Worm (Caenorhabditis elegans): ENCODE measurements around the gene srt-15.
"Not testable (repeated sequence)": the region's sequence is repeated elsewhere in the genome, so short reads cannot be mapped to it uniquely, and the experiment has no call there.

srt-15 gene

DNA sequence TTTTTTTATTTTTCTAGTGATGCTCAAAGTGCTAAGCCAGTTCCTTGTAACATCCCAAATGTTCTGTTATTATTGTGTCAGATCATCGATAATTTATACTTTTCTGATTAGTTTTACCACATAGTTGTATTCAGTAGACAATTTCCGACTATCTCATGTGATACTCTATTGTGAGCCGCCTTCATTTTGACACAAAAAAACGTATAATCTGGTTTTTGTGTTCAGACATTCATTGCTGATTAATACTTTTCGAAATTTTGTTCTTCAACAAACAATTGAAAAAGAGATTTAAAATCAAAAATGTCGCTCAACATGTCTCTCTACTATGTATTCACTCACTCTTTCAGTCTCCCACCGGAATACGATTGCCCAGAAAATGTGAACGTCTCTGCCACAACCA lies 19.5 kb upstream of the srt-15 start, which contains the start of gene srt-7:
Gene srt-7, plus strand, starts transcription at position 301 of the 400 bp plus-strand sequence.
- TF ChIP-seq cog-1 (tag; optimal IDR thresholded peaks at IDR 0.05) = no peak
- TF ChIP-seq med-1 (GFP tag; optimal IDR thresholded peaks at IDR 0.05; ENCODE audit: insufficient read depth) = no peak
- no peak for TF ChIP-seq ztf-29 (GFP tag; IDR thresholded peaks at IDR 0.05)
- no peak for TF ChIP-seq ref-1 (GFP tag; conservative IDR thresholded peaks at IDR 0.05)
- no peak for TF ChIP-seq ztf-23 (GFP tag; IDR thresholded peaks at IDR 0.05)
- TF ChIP-seq tab-1 (GFP tag; IDR thresholded peaks at IDR 0.05) = no peak
- no peak for TF ChIP-seq flt-1 (GFP tag; IDR thresholded peaks at IDR 0.05)
- no peak for TF ChIP-seq T22C8.4 (GFP tag; IDR thresholded peaks at IDR 0.05)
- no peak for TF ChIP-seq klf-2 (GFP tag; conservative IDR thresholded peaks at IDR 0.05)

DNA sequence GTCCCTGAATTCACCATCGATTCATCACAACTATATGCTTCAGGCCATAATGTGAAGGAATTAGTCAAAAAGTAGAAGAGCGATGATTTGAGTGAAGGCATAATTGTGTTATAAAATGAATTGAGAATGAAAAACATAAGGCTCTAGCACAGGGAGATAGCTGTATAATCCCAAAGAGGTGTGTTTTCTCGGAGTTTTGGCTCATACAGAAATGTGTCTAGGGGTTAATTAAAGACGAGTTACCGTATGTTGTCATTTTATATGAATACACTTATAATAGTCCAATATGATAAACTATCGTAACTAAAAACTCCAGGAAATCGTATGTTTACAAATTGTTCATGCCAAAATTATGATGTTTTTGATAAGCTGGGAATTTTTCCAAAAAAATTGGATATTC lies 18.8 kb upstream of the srt-15 start, which contains the start of gene srt-5:
Gene srt-5, minus strand, starts transcription at position 101 of the 400 bp plus-strand sequence.
- TF ChIP-seq tab-1 (GFP tag; IDR thresholded peaks at IDR 0.05) = no peak
- TF ChIP-seq ref-1 (GFP tag; conservative IDR thresholded peaks at IDR 0.05) = no peak
- no peak for TF ChIP-seq flt-1 (GFP tag; IDR thresholded peaks at IDR 0.05)
- TF ChIP-seq T22C8.4 (GFP tag; IDR thresholded peaks at IDR 0.05) = no peak
- TF ChIP-seq klf-2 (GFP tag; conservative IDR thresholded peaks at IDR 0.05) = no peak
- TF ChIP-seq ztf-23 (GFP tag; IDR thresholded peaks at IDR 0.05) = no peak
- no peak for TF ChIP-seq med-1 (GFP tag; optimal IDR thresholded peaks at IDR 0.05; ENCODE audit: insufficient read depth)
- no peak for TF ChIP-seq ztf-29 (GFP tag; IDR thresholded peaks at IDR 0.05)
- TF ChIP-seq cog-1 (tag; optimal IDR thresholded peaks at IDR 0.05) = no peak

DNA sequence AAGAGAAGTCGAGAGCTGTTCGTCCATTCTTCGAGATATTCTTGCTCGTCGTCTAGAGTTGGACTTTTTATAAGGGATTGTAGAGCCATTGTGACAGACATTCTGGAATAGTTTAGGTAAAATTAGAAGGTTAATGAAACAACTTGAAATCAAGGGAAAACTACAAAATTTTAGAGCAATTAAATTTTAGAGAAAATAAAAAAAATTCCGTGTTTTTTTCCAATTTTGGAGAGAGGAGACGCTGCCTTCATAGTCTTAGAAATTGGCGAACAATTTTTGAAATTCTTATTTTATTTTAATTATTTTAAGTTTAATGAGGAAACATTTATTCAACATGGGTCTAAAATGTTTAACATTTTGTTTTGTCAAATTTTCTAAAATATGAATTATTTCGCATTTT lies 9.6 kb upstream of the srt-15 start, which contains the start of gene C50H11.13:
Gene C50H11.13, minus strand, starts transcription at position 101 of the 400 bp plus-strand sequence.
- no peak for TF ChIP-seq T22C8.4 (GFP tag; IDR thresholded peaks at IDR 0.05)
- TF ChIP-seq ref-1 (GFP tag; conservative IDR thresholded peaks at IDR 0.05) = no peak
- no peak for TF ChIP-seq cog-1 (tag; optimal IDR thresholded peaks at IDR 0.05)
- no peak for TF ChIP-seq ztf-29 (GFP tag; IDR thresholded peaks at IDR 0.05)
- no peak for TF ChIP-seq tab-1 (GFP tag; IDR thresholded peaks at IDR 0.05)
- no peak for TF ChIP-seq ztf-23 (GFP tag; IDR thresholded peaks at IDR 0.05)
- TF ChIP-seq klf-2 (GFP tag; conservative IDR thresholded peaks at IDR 0.05) = no peak
- TF ChIP-seq flt-1 (GFP tag; IDR thresholded peaks at IDR 0.05) = no peak
- TF ChIP-seq med-1 (GFP tag; optimal IDR thresholded peaks at IDR 0.05; ENCODE audit: insufficient read depth) = no peak

DNA sequence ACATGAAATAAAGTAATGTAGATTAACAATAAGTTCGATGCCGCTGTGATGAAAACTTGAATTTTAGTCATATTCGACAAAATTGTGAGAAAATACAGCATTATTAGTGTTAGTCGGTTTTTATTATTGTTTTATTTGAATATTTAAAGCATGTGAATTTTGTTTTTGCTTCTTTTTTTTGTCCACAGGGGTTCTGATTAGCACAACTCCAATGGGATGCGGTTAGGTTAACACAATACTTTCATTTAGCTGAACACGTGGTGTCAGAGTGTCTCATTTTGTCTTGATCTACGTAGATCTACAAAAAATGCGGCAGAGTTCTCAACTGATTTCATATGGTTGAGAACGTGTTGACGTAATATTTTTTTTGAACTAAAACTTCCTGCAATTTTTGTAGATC lies 7.1 kb upstream of the srt-15 start, which contains the start of gene str-40:
Gene str-40, minus strand, starts transcription at position 101 of the 400 bp plus-strand sequence.
- TF ChIP-seq klf-2 (GFP tag; conservative IDR thresholded peaks at IDR 0.05) = no peak
- no peak for TF ChIP-seq cog-1 (tag; optimal IDR thresholded peaks at IDR 0.05)
- no peak for TF ChIP-seq T22C8.4 (GFP tag; IDR thresholded peaks at IDR 0.05)
- no peak for TF ChIP-seq ztf-23 (GFP tag; IDR thresholded peaks at IDR 0.05)
- no peak for TF ChIP-seq flt-1 (GFP tag; IDR thresholded peaks at IDR 0.05)
- TF ChIP-seq med-1 (GFP tag; optimal IDR thresholded peaks at IDR 0.05; ENCODE audit: insufficient read depth) = no peak

DNA sequence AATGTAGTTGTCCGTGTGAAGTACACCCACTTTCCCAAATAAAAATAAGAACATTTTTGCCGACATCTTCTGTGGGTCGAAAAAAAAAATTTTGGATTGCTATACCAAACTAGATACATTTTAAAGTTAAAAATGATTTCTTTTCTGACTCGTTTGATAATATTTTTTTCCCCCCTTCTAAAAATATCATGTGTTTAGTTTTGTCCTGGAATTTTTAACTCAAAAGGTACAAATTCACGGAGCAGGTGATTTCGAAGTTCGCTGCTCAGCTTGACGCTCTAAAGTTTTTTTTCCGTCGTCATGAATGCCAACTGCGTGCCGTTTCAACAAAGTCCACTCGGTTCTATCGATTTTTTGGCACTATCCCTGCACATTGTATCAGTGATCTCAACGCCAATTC lies 4.0 kb upstream of the srt-15 start, which contains the start of gene srh-185:
Gene srh-185, plus strand, starts transcription at position 301 of the 400 bp plus-strand sequence.
- TF ChIP-seq cog-1 (tag; optimal IDR thresholded peaks at IDR 0.05) = no peak
- TF ChIP-seq ztf-29 (GFP tag; IDR thresholded peaks at IDR 0.05) = no peak
- TF ChIP-seq tab-1 (GFP tag; IDR thresholded peaks at IDR 0.05) = no peak
- TF ChIP-seq ztf-23 (GFP tag; IDR thresholded peaks at IDR 0.05) = no peak

DNA sequence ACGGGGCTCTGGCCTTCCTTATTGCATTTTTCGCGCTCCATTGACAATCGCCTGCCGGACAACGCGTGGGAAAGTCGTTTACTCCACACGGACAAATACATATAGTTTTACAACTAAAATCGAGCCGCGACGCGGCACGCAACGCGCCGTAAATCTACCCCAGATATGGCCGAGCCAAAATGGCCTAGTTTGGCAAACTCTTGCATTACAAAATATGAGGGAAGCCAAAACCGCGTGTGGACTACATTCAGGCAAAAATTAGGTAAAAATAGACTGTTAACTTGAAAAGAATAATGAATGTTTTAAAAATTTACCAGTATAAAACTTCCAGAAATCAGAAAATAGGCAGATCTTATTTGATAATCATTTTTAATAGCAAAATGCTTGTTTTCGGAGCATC lies 2.4 kb upstream of the srt-15 start, which contains the start of gene srt-16:
Gene srt-16, minus strand, starts transcription at position 101 of the 400 bp plus-strand sequence.
- TF ChIP-seq T22C8.4 (GFP tag; IDR thresholded peaks at IDR 0.05); med-1 (GFP tag; optimal IDR thresholded peaks at IDR 0.05; ENCODE audit: insufficient read depth); klf-2 (GFP tag; conservative IDR thresholded peaks at IDR 0.05): not testable (repeated sequence)

DNA sequence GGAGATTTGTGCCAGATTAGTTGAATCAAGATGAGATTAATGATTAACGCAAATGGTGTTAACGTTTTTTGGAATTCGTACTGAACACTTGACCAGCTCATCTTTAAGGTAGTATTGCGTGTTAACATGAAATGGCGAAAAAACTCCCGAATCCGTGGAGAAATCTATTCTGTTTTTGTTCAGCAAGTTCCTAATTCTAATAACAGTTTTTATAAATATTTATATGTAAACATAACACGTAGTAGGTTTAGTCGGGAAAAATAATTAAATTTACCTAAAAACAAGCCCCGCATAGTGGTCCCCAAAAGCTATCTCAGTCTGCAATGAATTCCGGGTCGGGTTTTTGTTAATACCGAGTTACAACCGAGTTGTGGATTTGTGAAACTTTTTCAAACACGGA lies 3.0 kb downstream of the srt-15 start, which contains the start of gene str-244:
Gene str-244, minus strand, starts transcription at position 101 of the 400 bp plus-strand sequence.
- TF ChIP-seq klf-2 (GFP tag; conservative IDR thresholded peaks at IDR 0.05) = no peak
- TF ChIP-seq ref-1 (GFP tag; conservative IDR thresholded peaks at IDR 0.05) = no peak
- TF ChIP-seq ztf-23 (GFP tag; IDR thresholded peaks at IDR 0.05) = no peak
- no peak for TF ChIP-seq flt-1 (GFP tag; IDR thresholded peaks at IDR 0.05)
- TF ChIP-seq T22C8.4 (GFP tag; IDR thresholded peaks at IDR 0.05) = no peak

DNA sequence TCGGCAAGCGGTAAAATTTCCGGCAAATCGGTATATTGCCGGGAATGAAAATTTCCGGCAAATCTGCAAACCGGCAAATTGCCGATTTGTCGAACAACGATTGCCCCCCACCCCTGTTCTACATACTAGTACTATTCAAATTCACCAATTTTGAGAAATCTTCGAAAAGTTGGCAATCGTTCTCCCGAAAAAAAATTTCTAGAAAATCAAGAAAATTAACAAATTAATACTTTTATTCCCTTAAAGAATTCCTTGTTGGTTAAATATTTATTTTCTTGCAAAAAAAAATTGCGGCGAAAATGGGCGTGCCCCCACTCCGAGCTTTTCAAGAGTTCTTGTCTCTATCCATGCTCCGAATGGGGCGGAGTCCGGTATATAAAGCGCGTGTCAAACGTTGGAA lies 7.7 kb downstream of the srt-15 start, which contains the start of gene C50H11.8:
Gene C50H11.8, plus strand, starts transcription at position 301 of the 400 bp plus-strand sequence.
- TF ChIP-seq ztf-29 (GFP tag; IDR thresholded peaks at IDR 0.05) (no peak), cog-1 (tag; optimal IDR thresholded peaks at IDR 0.05) (no peak), flt-1 (GFP tag; IDR thresholded peaks at IDR 0.05) (no peak), T22C8.4 (GFP tag; IDR thresholded peaks at IDR 0.05) (no peak), tab-1 (GFP tag; IDR thresholded peaks at IDR 0.05) (no peak), ztf-23 (GFP tag; IDR thresholded peaks at IDR 0.05) (no peak), med-1 (GFP tag; optimal IDR thresholded peaks at IDR 0.05; ENCODE audit: insufficient read depth) (no peak)

DNA sequence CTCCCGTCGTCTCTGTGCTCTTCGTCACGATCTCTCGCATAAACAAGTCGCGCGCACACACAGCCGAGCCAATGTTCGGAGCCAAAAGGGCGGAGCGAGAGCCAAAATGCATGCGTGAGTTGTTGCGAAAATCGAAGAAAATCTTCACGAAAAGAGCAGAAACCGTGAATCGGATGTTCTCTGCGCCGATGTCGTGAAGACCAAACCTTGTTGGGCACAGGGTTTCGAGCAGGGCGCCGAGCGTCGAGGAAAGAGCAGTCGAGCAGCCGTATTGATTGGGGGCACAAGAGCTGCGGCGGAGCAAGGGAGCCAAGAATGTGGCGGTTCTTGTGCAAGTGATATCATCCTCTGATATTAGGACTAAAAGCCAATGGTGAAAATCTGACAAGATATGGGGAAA lies 15.6 kb downstream of the srt-15 start:
- no peak for TF ChIP-seq ref-1 (GFP tag; conservative IDR thresholded peaks at IDR 0.05)

DNA sequence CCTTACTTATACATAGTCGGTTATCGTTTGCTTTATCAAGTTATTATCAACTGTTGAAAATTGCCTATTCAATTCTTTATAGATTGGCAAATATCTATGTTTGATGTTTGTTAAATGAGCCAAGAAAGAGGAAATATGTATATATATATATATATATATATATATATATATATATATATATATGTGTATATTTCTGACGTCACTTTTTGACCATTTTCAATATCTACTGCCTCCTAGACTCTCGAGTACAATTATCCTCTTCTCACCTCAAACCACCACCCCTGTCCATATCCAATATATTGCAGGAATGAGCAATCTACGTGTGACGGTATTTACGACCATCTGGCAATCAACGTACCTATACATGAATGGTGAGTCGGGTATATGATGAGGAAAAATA lies 17.1 kb downstream of the srt-15 start, which contains the start of gene F59D6.1:
Gene F59D6.1, plus strand, starts transcription at position 301 of the 400 bp plus-strand sequence.
- no peak for TF ChIP-seq cog-1 (tag; optimal IDR thresholded peaks at IDR 0.05)
- TF ChIP-seq ztf-23 (GFP tag; IDR thresholded peaks at IDR 0.05) = no peak
- no peak for TF ChIP-seq ztf-29 (GFP tag; IDR thresholded peaks at IDR 0.05)
- TF ChIP-seq flt-1 (GFP tag; IDR thresholded peaks at IDR 0.05) = no peak
- TF ChIP-seq T22C8.4 (GFP tag; IDR thresholded peaks at IDR 0.05) = no peak
- no peak for TF ChIP-seq ref-1 (GFP tag; conservative IDR thresholded peaks at IDR 0.05)
- TF ChIP-seq med-1 (GFP tag; optimal IDR thresholded peaks at IDR 0.05; ENCODE audit: insufficient read depth) = no peak
- no peak for TF ChIP-seq tab-1 (GFP tag; IDR thresholded peaks at IDR 0.05)
- no peak for TF ChIP-seq klf-2 (GFP tag; conservative IDR thresholded peaks at IDR 0.05)

Measured in whole organism, midembryonic.